Worm (Caenorhabditis elegans): ENCODE data around the gene sna-3.

The sna-3 gene

ce11 chrIII:6163381-6163780 lies 42.6 kb downstream of the sna-3 start:
- TF ChIP-seq tbx-11 (GFP tag; IDR thresholded peaks at IDR 0.05) (no peak), hmg-4 (GFP tag; optimal IDR thresholded peaks at IDR 0.05) (no peak), scrt-1 (GFP tag; IDR thresholded peaks at IDR 0.05) (no peak), pes-1 (GFP tag; IDR thresholded peaks at IDR 0.05) (no peak), ama-1 (optimal IDR thresholded peaks at IDR 0.05) (no peak), ets-7 (tag; optimal IDR thresholded peaks at IDR 0.05) (no peak), hmbx-1 (tag; optimal IDR thresholded peaks at IDR 0.05) (no peak), ceh-36 (tag; optimal IDR thresholded peaks at IDR 0.05) (no peak), tra-4 (tag; optimal IDR thresholded peaks at IDR 0.05) (no peak), B0310.2 (tag; optimal IDR thresholded peaks at IDR 0.05) (no peak), F13C5.2 (tag; optimal IDR thresholded peaks at IDR 0.05) (no peak)

- TF ChIP-seq tra-4 (tag; optimal IDR thresholded peaks at IDR 0.05) (peak; percentile 74), tbx-37 (GFP tag; conservative IDR thresholded peaks at IDR 0.05) (peak; percentile 87), B0310.2 (tag; optimal IDR thresholded peaks at IDR 0.05) (peak; percentile 88), flt-1 (GFP tag; IDR thresholded peaks at IDR 0.05) (peak; percentile 93), ceh-36 (tag; optimal IDR thresholded peaks at IDR 0.05) (peak; percentile 91), ceh-13 (GFP tag; optimal IDR thresholded peaks at IDR 0.05) (peak; percentile 83), aly-1 (tag; optimal IDR thresholded peaks at IDR 0.05) (peak; percentile 71), ets-7 (tag; optimal IDR thresholded peaks at IDR 0.05) (no peak), hmg-4 (GFP tag; optimal IDR thresholded peaks at IDR 0.05) (peak; percentile 88), hnd-1 (tag; optimal IDR thresholded peaks at IDR 0.05) (peak; percentile 81), scrt-1 (GFP tag; IDR thresholded peaks at IDR 0.05) (peak; percentile 95), pes-1 (GFP tag; IDR thresholded peaks at IDR 0.05) (peak; percentile 94), ama-1 (optimal IDR thresholded peaks at IDR 0.05) (no peak), F13C5.2 (tag; optimal IDR thresholded peaks at IDR 0.05) (peak; percentile 92), hmbx-1 (tag; optimal IDR thresholded peaks at IDR 0.05) (peak; percentile 72), tbx-11 (GFP tag; IDR thresholded peaks at IDR 0.05) (peak; percentile 87), sea-1 (GFP tag; conservative IDR thresholded peaks at IDR 0.05) (peak; percentile 94)
These were observed 47.2 kb downstream of the sna-3 start, which contains the start of gene nfm-1 for ce11 chrIII:6158642-6159475. TSS of gene nfm-1 (plus strand) at chrIII:6159453.

- no peak for TF ChIP-seq ets-7 (tag; optimal IDR thresholded peaks at IDR 0.05)
- TF ChIP-seq tbx-37 (GFP tag; conservative IDR thresholded peaks at IDR 0.05): no peak
- TF ChIP-seq scrt-1 (GFP tag; IDR thresholded peaks at IDR 0.05): no peak
- no peak for TF ChIP-seq B0310.2 (tag; optimal IDR thresholded peaks at IDR 0.05)
- no peak for TF ChIP-seq hnd-1 (tag; optimal IDR thresholded peaks at IDR 0.05)
- no peak for TF ChIP-seq tra-4 (tag; optimal IDR thresholded peaks at IDR 0.05)
- TF ChIP-seq F13C5.2 (tag; optimal IDR thresholded peaks at IDR 0.05): no peak
- no peak for TF ChIP-seq ceh-13 (GFP tag; optimal IDR thresholded peaks at IDR 0.05)
- no peak for TF ChIP-seq aly-1 (tag; optimal IDR thresholded peaks at IDR 0.05)
- no peak for TF ChIP-seq hmg-4 (GFP tag; optimal IDR thresholded peaks at IDR 0.05)
These were observed 48.2 kb downstream of the sna-3 start, which contains the start of gene anmt-2 for ce11 chrIII:6157708-6158321. TSS of gene anmt-2 (minus strand) at chrIII:6157758.

ce11 chrIII:6155787-6156186 lies 50.2 kb downstream of the sna-3 start:
- no peak for TF ChIP-seq ets-7 (tag; optimal IDR thresholded peaks at IDR 0.05)
- TF ChIP-seq sea-1 (GFP tag; conservative IDR thresholded peaks at IDR 0.05): no peak
- no peak for TF ChIP-seq ceh-13 (GFP tag; optimal IDR thresholded peaks at IDR 0.05)
- TF ChIP-seq B0310.2 (tag; optimal IDR thresholded peaks at IDR 0.05): no peak
- TF ChIP-seq hmbx-1 (tag; optimal IDR thresholded peaks at IDR 0.05): no peak
- TF ChIP-seq tra-4 (tag; optimal IDR thresholded peaks at IDR 0.05): no peak
- TF ChIP-seq tbx-37 (GFP tag; conservative IDR thresholded peaks at IDR 0.05): no peak
- no peak for TF ChIP-seq flt-1 (GFP tag; IDR thresholded peaks at IDR 0.05)
- TF ChIP-seq tbx-11 (GFP tag; IDR thresholded peaks at IDR 0.05): no peak
- no peak for TF ChIP-seq hnd-1 (tag; optimal IDR thresholded peaks at IDR 0.05)
- no peak for TF ChIP-seq pes-1 (GFP tag; IDR thresholded peaks at IDR 0.05)
- no peak for TF ChIP-seq ceh-36 (tag; optimal IDR thresholded peaks at IDR 0.05)
- no peak for TF ChIP-seq scrt-1 (GFP tag; IDR thresholded peaks at IDR 0.05)
- TF ChIP-seq hmg-4 (GFP tag; optimal IDR thresholded peaks at IDR 0.05): no peak
- no peak for TF ChIP-seq F13C5.2 (tag; optimal IDR thresholded peaks at IDR 0.05)

ce11 chrIII:6154586-6154985 lies 51.4 kb downstream of the sna-3 start:
- TF ChIP-seq aly-1 (tag; optimal IDR thresholded peaks at IDR 0.05): no peak
- TF ChIP-seq tbx-11 (GFP tag; IDR thresholded peaks at IDR 0.05): no peak
- TF ChIP-seq ceh-13 (GFP tag; optimal IDR thresholded peaks at IDR 0.05): no peak
- no peak for TF ChIP-seq ama-1 (optimal IDR thresholded peaks at IDR 0.05)
- TF ChIP-seq F13C5.2 (tag; optimal IDR thresholded peaks at IDR 0.05): no peak
